Worm (Caenorhabditis elegans) whole organism, L4 larva: ENCODE results near the gene F10A3.11.

Experiments used
- F26F4.8 ChIP-seq: fragments of 200-800 bp; sonication (Bioruptor generic); conservative IDR thresholded peaks from 2 replicates; pipeline ENCODE4 v1.3.6; 2022; ENCODE audit warnings: missing genetic modification characterization, missing compliant biosample characterization
- T20F7.1 ChIP-seq: fragments of 200-800 bp; sonication (Bioruptor generic); optimal IDR thresholded peaks from 2 replicates; lab custom pipeline; 2018; ENCODE audit warnings: mild to moderate bottlenecking, missing genetic modification characterization, missing compliant biosample characterization
- T26A8.4 ChIP-seq: fragments of 200-800 bp; sonication (Bioruptor generic); IDR thresholded peaks from 2 replicates; pipeline ENCODE4 v1.3.6; 2022; ENCODE audit warnings: missing genetic modification characterization, missing compliant biosample characterization
- aha-1 ChIP-seq: fragments of 150-350 bp; peaks from one replicate; lab custom pipeline; 2014; ENCODE audit warnings: missing biosample characterization, missing genetic modification characterization
- ceh-44 ChIP-seq: fragments of 200-800 bp; sonication (Bioruptor generic); IDR thresholded peaks from 2 replicates; pipeline ENCODE4 v1.3.6; 2022; ENCODE audit warnings: missing genetic modification reagents, missing genetic modification characterization, missing compliant biosample characterization
- dmd-6 ChIP-seq: fragments of 200-800 bp; sonication (Bioruptor generic); IDR thresholded peaks from 2 replicates; pipeline ENCODE4 v1.3.6; 2022; ENCODE audit warnings: missing genetic modification reagents, missing genetic modification characterization, missing compliant biosample characterization
- hlh-11 ChIP-seq: fragments of 200-800 bp; sonication (Bioruptor generic); optimal IDR thresholded peaks from 2 replicates; lab custom pipeline; 2018; ENCODE audit warnings: mild to moderate bottlenecking, missing genetic modification characterization, missing compliant biosample characterization
- hlh-30 ChIP-seq: sonication (generic microtip); optimal IDR thresholded peaks from 2 replicates; lab custom pipeline; 2017; ENCODE audit warnings: antibody characterized with exemption, mild to moderate bottlenecking, missing genetic modification characterization, missing compliant biosample characterization; ENCODE audit not compliant: insufficient read depth
- mdl-1 ChIP-seq, 2 experiments: fragments of 150-350 bp in 1 of 2; sonication (generic microtip) in 1 of 2; optimal IDR thresholded peaks; 2 replicates each; lab custom pipeline; 2014 to 2017; ENCODE audit warnings: missing biosample characterization in 2 of 2, missing genetic modification characterization in 2 of 2
- mxl-3 ChIP-seq: fragments of 200-800 bp; sonication (Bioruptor generic); optimal IDR thresholded peaks from 2 replicates; lab custom pipeline; 2018; ENCODE audit warnings: mild to moderate bottlenecking, missing genetic modification characterization, missing compliant biosample characterization
- nhr-28 ChIP-seq: fragments of 150-350 bp; optimal IDR thresholded peaks from 2 replicates; lab custom pipeline; 2014; ENCODE audit warnings: missing biosample characterization, missing genetic modification characterization
- nhr-48 ChIP-seq: sonication (generic microtip); optimal IDR thresholded peaks from 2 replicates; lab custom pipeline; 2016; ENCODE audit warnings: mild to moderate bottlenecking, missing genetic modification characterization, missing compliant biosample characterization
- nhr-76 ChIP-seq: fragments of 150-350 bp; optimal IDR thresholded peaks from 2 replicates; lab custom pipeline; 2014; ENCODE audit warnings: missing biosample characterization, missing genetic modification characterization
- set-16 ChIP-seq: fragments of 200-800 bp; sonication (Bioruptor generic); IDR thresholded peaks from 2 replicates; pipeline ENCODE4 v1.3.6; 2022; ENCODE audit warnings: missing genetic modification reagents, missing genetic modification characterization, missing compliant biosample characterization
- tra-1 ChIP-seq: fragments of 200-800 bp; sonication (Bioruptor generic); IDR thresholded peaks from 2 replicates; pipeline ENCODE4 v1.3.6; 2022; ENCODE audit warnings: missing genetic modification reagents, missing genetic modification characterization, missing compliant biosample characterization
- unc-62 ChIP-seq, 3 experiments: fragments of 150-350 bp in 1 of 3; sonication (generic microtip); optimal IDR thresholded peaks in 2 of 3; peaks in 1 of 3; 1 replicate in 1 of 3; 2 replicates in 2 of 3; lab custom pipeline; 2014 to 2017; ENCODE audit warnings: missing biosample characterization in 3 of 3, missing genetic modification characterization in 3 of 3, missing genetic modification reagents in 3 of 3, missing genotype in 1 of 3
- zfp-3 ChIP-seq: fragments of 200-800 bp; sonication (Bioruptor generic); conservative IDR thresholded peaks from 2 replicates; pipeline ENCODE4 v1.3.6; 2022; ENCODE audit warnings: missing genetic modification reagents, missing genetic modification characterization, missing compliant biosample characterization
- zip-11 ChIP-seq: fragments of 200-800 bp; sonication (Bioruptor generic); IDR thresholded peaks from 2 replicates; pipeline ENCODE4 v1.3.6; 2022; ENCODE audit warnings: missing genetic modification characterization, missing compliant biosample characterization

F10A3.11 gene

ce11 chrV:16204888-16205287, 42.4 kb downstream of the F10A3.11 start, which contains the start of gene irld-26:
Gene irld-26 (plus strand): TSS chrV:16205188.
- TF ChIP-seq hlh-30 (tag; lab: Kevin White, UChicago) (no peak), unc-62 (GFP tag; optimal IDR thresholded peaks at IDR 0.05 in 1 of 2; lab: Kevin White, UChicago) (peak in 1 of 2 experiments; percentile 13), unc-62 (tag; optimal IDR thresholded peaks at IDR 0.05; lab: Kevin White, UChicago) (no peak)

ce11 chrV:16209837-16210236, 47.4 kb downstream of the F10A3.11 start, which contains the start of gene oac-15:
Gene oac-15 (minus strand): TSS chrV:16209937.
- peak; percentile 80 for TF ChIP-seq aha-1
- no peak for TF ChIP-seq nhr-76 (tag; lab: Kevin White, UChicago)

ce11 chrV:16210257-16211002, 47.9 kb downstream of the F10A3.11 start, which contains the start of gene F11A5.16:
Gene F11A5.16 (plus strand): TSS chrV:16210952.
- TF ChIP-seq T20F7.1 (GFP tag; lab: Kevin White, UChicago) (no peak), set-16 (GFP tag; lab: Robert Waterston, UW) (peak; percentile 63), ceh-44 (GFP tag; lab: Robert Waterston, UW) (no peak)

- TF ChIP-seq nhr-28 (tag; lab: Kevin White, UChicago) (peak; percentile 9), mxl-3 (no peak), unc-62 (GFP tag; optimal IDR thresholded peaks at IDR 0.05 in 1 of 2; lab: Kevin White, UChicago) (peak in 1 of 2 experiments; percentile 60), unc-62 (tag; optimal IDR thresholded peaks at IDR 0.05; lab: Kevin White, UChicago) (no peak), zfp-3 (GFP tag; lab: Robert Waterston, UW) (no peak), aha-1 (peak; percentile 8)
Measured at ce11 chrV:16211713-16212112, 49.2 kb downstream of the F10A3.11 start.

ce11 chrV:16213323-16213722, 50.8 kb downstream of the F10A3.11 start:
- TF ChIP-seq nhr-28 (tag; lab: Kevin White, UChicago) (peak; percentile 70), T26A8.4 (GFP tag; lab: Robert Waterston, UW) (no peak), F26F4.8 (no peak), nhr-48 (peak; percentile 89), dmd-6 (GFP tag; lab: Robert Waterston, UW) (peak; percentile 90), hlh-11 (peak; percentile 65), unc-62 (GFP tag; optimal IDR thresholded peaks at IDR 0.05 in 1 of 2; lab: Kevin White, UChicago) (peak in 1 of 2 experiments; percentile 82), unc-62 (tag; optimal IDR thresholded peaks at IDR 0.05; lab: Kevin White, UChicago) (no peak), zip-11 (GFP tag; lab: Robert Waterston, UW) (no peak), hlh-30 (tag; lab: Kevin White, UChicago) (peak; percentile 41), tra-1 (GFP tag; lab: Robert Waterston, UW) (0 out of 2 replicates have a peak, but pooled peaks have one; percentile 29), mdl-1 (tag; optimal IDR thresholded peaks at IDR 0.05; lab: Kevin White, UChicago) (peak in 1 of 2 experiments; percentile 63)
